Worm (Caenorhabditis elegans): ENCODE data around the gene F59B2.13.

F59B2.13 gene

DNA sequence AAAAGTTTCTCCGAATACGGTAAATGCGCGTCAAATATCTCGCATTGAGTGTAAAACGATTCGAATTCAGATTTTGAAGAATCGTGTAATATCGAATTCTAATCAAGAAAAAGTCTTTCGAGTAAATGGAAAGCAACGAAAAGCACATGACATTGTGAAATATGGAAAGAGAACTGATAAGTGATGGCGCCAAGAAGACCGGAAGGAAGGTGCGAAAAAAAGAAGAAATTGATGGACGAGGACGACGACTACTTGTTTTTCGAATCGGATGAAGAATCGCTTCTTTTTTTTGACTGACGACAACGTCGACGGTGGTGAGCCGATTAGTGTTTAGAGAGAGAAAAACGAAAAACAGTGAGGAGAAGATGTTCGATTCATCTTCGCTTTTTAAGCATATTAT lies 40.9 kb downstream of the F59B2.13 start (continued):
- TF ChIP-seq C34B4.2 (tag; optimal IDR thresholded peaks at IDR 0.05) (no peak), lin-39 (tag; optimal IDR thresholded peaks at IDR 0.05) (no peak), elt-3 (tag; optimal IDR thresholded peaks at IDR 0.05) (peak in 1 of 6 experiments; percentile 62), fkh-4 (tag; optimal IDR thresholded peaks at IDR 0.05; ENCODE audit: borderline replicate concordance) (no peak), hlh-17 (GFP tag; optimal IDR thresholded peaks at IDR 0.05; ENCODE audit: borderline replicate concordance) (no peak), lsy-2 (tag; optimal IDR thresholded peaks at IDR 0.05) (no peak), lir-3 (tag; optimal IDR thresholded peaks at IDR 0.05; ENCODE audit: poor library complexity) (no peak), efl-3 (GFP tag; optimal IDR thresholded peaks at IDR 0.05) (no peak), tlp-1 (tag; optimal IDR thresholded peaks at IDR 0.05) (no peak), ztf-4 (tag; optimal IDR thresholded peaks at IDR 0.05) (no peak), hlh-4 (tag; optimal IDR thresholded peaks at IDR 0.05) (no peak), nhr-90 (tag; optimal IDR thresholded peaks at IDR 0.05; ENCODE audit: poor library complexity) (peak; percentile 31), sup-37 (GFP tag; optimal IDR thresholded peaks at IDR 0.05) (no peak), snpc-4 (tag; optimal IDR thresholded peaks at IDR 0.05) (no peak), blmp-1 (tag; optimal IDR thresholded peaks at IDR 0.05) (peak; percentile 92), ceh-63 (GFP tag; optimal IDR thresholded peaks at IDR 0.05) (no peak), dpl-1 (GFP tag; optimal IDR thresholded peaks at IDR 0.05) (no peak), ces-1 (GFP tag; optimal IDR thresholded peaks at IDR 0.05) (no peak), pag-3 (tag; optimal IDR thresholded peaks at IDR 0.05; ENCODE audit: borderline replicate concordance, insufficient read depth) (no peak), pax-3 (tag; optimal IDR thresholded peaks at IDR 0.05) (no peak), elt-2 (tag; optimal IDR thresholded peaks at IDR 0.05) (peak; percentile 41)

DNA sequence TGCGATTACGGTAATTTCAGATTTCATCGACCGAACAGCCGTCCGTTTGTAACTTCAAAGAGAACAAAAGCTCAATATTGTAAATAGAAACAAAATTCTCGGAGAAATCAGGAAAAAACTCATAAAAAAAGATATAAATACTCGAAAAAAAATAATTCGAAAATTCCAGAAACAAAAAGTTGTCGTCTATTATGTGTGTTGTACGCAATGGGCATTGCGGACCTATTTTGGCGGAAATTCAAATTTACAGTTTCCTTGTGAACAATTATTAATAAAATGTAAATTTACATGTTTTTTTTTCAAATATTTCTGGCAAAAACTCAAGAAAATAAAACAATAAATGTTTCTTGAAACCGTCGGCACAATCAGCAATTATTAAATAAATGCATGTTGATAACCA lies 41.4 kb downstream of the F59B2.13 start:
- TF ChIP-seq isw-1 (GFP tag; IDR thresholded peaks at IDR 0.05) (no peak), lin-39 (tag; optimal IDR thresholded peaks at IDR 0.05) (no peak), zip-4 (GFP tag; optimal IDR thresholded peaks at IDR 0.05) (no peak), lin-35 (GFP tag; optimal IDR thresholded peaks at IDR 0.05) (peak in 1 of 2 experiments; percentile 11), dpl-1 (GFP tag; optimal IDR thresholded peaks at IDR 0.05) (peak in 1 of 3 experiments; percentile 40), F16B12.6 (tag; optimal IDR thresholded peaks at IDR 0.05) (peak; percentile 5), efl-1 (optimal IDR thresholded peaks at IDR 0.05) (no peak), efl-1 (GFP tag; optimal IDR thresholded peaks at IDR 0.05 in 1 of 2) (peak in 1 of 2 experiments; percentile 41), nhr-47 (tag; optimal IDR thresholded peaks at IDR 0.05) (no peak), tbx-2 (tag; optimal IDR thresholded peaks at IDR 0.05) (no peak), lsy-2 (tag; optimal IDR thresholded peaks at IDR 0.05) (no peak), snpc-4 (tag; optimal IDR thresholded peaks at IDR 0.05) (no peak)

DNA sequence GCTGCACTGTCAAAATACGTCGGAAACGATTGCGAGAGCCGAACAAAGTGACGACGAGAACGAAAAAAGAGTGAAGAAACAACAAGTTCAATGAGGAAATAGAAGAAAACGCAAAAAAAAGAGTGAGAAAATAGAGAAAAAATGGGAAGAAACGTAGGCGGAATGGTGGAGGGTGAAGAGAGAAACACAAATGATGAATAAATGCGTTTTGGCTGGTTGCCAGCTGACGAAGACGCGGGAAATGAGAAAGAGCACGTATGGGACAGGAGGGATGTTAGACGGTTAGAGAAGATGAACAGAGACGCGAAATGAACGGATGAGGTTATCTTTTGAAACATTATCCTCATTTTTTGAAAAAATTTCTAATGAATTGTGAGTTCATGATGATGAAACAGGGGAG lies 41.9 kb downstream of the F59B2.13 start:
- TF ChIP-seq mep-1 (tag; optimal IDR thresholded peaks at IDR 0.05): peak; percentile 78
- peak; percentile 61 for TF ChIP-seq skn-1 (tag; optimal IDR thresholded peaks at IDR 0.05)
- TF ChIP-seq unc-62 (GFP tag; optimal IDR thresholded peaks at IDR 0.05): no peak
- 0 out of 2 replicates have a peak, but pooled peaks have one; percentile 28 for TF ChIP-seq ceh-88 (GFP tag; IDR thresholded peaks at IDR 0.05)
- TF ChIP-seq lin-15B (tag; optimal IDR thresholded peaks at IDR 0.05): peak; percentile 34
- TF ChIP-seq nhr-20 (tag; optimal IDR thresholded peaks at IDR 0.05): peak; percentile 67
- peak; percentile 57 to 72 for TF ChIP-seq efl-1 (optimal IDR thresholded peaks at IDR 0.05)
- peak; percentile 45 to 89 for TF ChIP-seq efl-1 (GFP tag; optimal IDR thresholded peaks at IDR 0.05 in 1 of 2)
- no peak for TF ChIP-seq egl-13 (tag; optimal IDR thresholded peaks at IDR 0.05)
- TF ChIP-seq ceh-82 (tag; optimal IDR thresholded peaks at IDR 0.05): peak in 2 of 3 experiments; percentile 57 to 77
- TF ChIP-seq hpl-2 (GFP tag; optimal IDR thresholded peaks at IDR 0.05): no peak
- peak; percentile 71 for TF ChIP-seq tbx-2 (tag; optimal IDR thresholded peaks at IDR 0.05)
- no peak for TF ChIP-seq jun-1 (tag; optimal IDR thresholded peaks at IDR 0.05)
- TF ChIP-seq ztf-4 (tag; optimal IDR thresholded peaks at IDR 0.05): peak; percentile 37
- no peak for TF ChIP-seq hlh-4 (tag; optimal IDR thresholded peaks at IDR 0.05)
- TF ChIP-seq F16B12.6 (tag; optimal IDR thresholded peaks at IDR 0.05): peak; percentile 20
- no peak for TF ChIP-seq nhr-28 (tag; optimal IDR thresholded peaks at IDR 0.05)
- TF ChIP-seq isw-1 (GFP tag; IDR thresholded peaks at IDR 0.05): peak; percentile 9; the same call in 1 of the 2 replicates
- no peak for TF ChIP-seq mab-9 (GFP tag; IDR thresholded peaks at IDR 0.05)
- TF ChIP-seq mef-2 (tag; optimal IDR thresholded peaks at IDR 0.05): peak; percentile 36
- no peak for TF ChIP-seq aha-1 (tag; optimal IDR thresholded peaks at IDR 0.05)
- peak; percentile 80 for TF ChIP-seq nhr-85 (tag)
- TF ChIP-seq xbp-1 (tag; optimal IDR thresholded peaks at IDR 0.05): peak; percentile 41
- TF ChIP-seq rnt-1 (tag; optimal IDR thresholded peaks at IDR 0.05): peak; percentile 49
- TF ChIP-seq nhr-90 (tag; optimal IDR thresholded peaks at IDR 0.05; ENCODE audit: poor library complexity): peak; percentile 23
- no peak for TF ChIP-seq lir-3 (tag; optimal IDR thresholded peaks at IDR 0.05; ENCODE audit: poor library complexity)
- no peak for TF ChIP-seq ces-1 (GFP tag; optimal IDR thresholded peaks at IDR 0.05)
- peak; percentile 97 for TF ChIP-seq lin-14 (GFP tag; optimal IDR thresholded peaks at IDR 0.05)
- TF ChIP-seq lsy-2 (tag; optimal IDR thresholded peaks at IDR 0.05): peak; percentile 60 to 79
